Fruit fly (Drosophila melanogaster) Kc167 (cell line): ENCODE measurements around the gene CG5966.

Source experiments
- Myc ChIP-seq: fragments of >200 bp; optimal IDR thresholded peaks from 2 replicates; lab custom pipeline; 2017; ENCODE audit warnings: missing external identifiers
- Sin3A ChIP-seq: fragments of >200 bp; optimal IDR thresholded peaks from 2 replicates; lab custom pipeline; 2018; ENCODE audit warnings: missing external identifiers
- h ChIP-seq: fragments of >200 bp; optimal IDR thresholded peaks from 3 replicates; lab custom pipeline; 2018; ENCODE audit warnings: missing external identifiers
- insv ChIP-seq: fragments of >200 bp; optimal IDR thresholded peaks from 3 replicates; lab custom pipeline; 2018; ENCODE audit warnings: missing external identifiers
- psq ChIP-seq: fragments of >200 bp; optimal IDR thresholded peaks from 2 replicates; lab custom pipeline; 2017; ENCODE audit warnings: missing external identifiers
- ttk ChIP-seq: sonication (Bioruptor generic); optimal IDR thresholded peaks from 2 replicates; lab custom pipeline; 2017; ENCODE audit warnings: missing external identifiers

DNA sequence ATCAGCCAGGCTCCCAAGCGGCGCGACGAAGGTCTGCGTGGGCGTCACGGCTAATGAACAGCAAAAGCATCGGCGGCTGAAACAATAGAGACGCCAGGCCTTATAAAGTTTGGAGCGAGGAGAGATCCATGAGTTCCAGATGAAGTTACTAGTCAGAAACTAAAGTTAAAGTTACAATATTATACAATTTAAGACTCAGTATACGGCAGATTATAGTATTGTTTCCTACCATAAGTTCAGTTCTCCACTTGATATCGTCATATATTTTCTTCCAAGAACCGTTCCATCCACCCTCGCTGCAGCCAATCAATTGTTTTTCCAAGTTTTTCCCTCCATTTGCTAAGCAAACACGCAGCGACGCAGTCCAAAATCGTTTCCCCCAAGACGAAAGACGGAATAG, 5.2 kb upstream of the CG5966 start:
- no peak for TF ChIP-seq psq (lab: Kevin White, UChicago)
- no peak for TF ChIP-seq Myc (lab: Kevin White, UChicago)
- TF ChIP-seq insv (lab: Kevin White, UChicago), result no peak
- no peak for TF ChIP-seq h (lab: Kevin White, UChicago)
- TF ChIP-seq ttk, result no peak
- no peak for TF ChIP-seq Sin3A (lab: Kevin White, UChicago)
